Worm (Caenorhabditis elegans): ENCODE measurements around the gene H12D21.5.

DNA sequence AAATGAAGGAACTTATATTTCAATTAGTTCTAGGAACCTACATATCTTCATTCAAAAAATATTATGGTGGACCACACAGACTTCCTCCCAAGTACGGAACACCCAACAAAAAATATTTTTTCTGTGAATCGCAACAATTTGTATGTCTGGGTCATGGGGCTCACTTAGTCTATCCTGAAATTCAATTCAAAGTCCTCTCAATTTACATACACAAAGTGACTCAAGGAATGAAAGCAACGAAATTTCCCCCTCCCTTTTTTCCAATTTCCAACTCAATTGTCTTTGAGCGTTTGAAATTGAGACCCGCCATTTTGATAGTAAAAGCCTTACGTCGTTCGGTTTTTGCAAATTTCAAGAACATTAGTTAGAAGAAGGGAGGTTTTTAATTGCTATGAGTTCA is 34.4 kb upstream of the H12D21.5 start:
- TF ChIP-seq fos-1 (tag; optimal IDR thresholded peaks at IDR 0.05) (no peak), nhr-25 (tag; optimal IDR thresholded peaks at IDR 0.05) (no peak), skn-1 (tag; optimal IDR thresholded peaks at IDR 0.05) (no peak), F13H6.1 (tag; optimal IDR thresholded peaks at IDR 0.05) (no peak), snpc-4 (tag; optimal IDR thresholded peaks at IDR 0.05) (no peak), alr-1 (tag; optimal IDR thresholded peaks at IDR 0.05) (no peak), zag-1 (tag; optimal IDR thresholded peaks at IDR 0.05) (no peak), nhr-6 (tag; optimal IDR thresholded peaks at IDR 0.05) (no peak), nhr-77 (tag; optimal IDR thresholded peaks at IDR 0.05) (no peak)
